Fruit fly (Drosophila melanogaster): Measurements from ENCODE around the gene Pop1.

Gene Pop1

dm6 chrX:5638588-5638987 is 16.1 kb downstream of the Pop1 start:
- TF ChIP-seq CG11456 (GFP tag; IDR thresholded peaks at IDR 0.05), result peak; percentile 73
- no peak for TF ChIP-seq CG8478 (optimal IDR thresholded peaks at IDR 0.05)
- no peak for TF ChIP-seq MESR4 (GFP tag; optimal IDR thresholded peaks at IDR 0.05)
- peak; percentile 29 for TF ChIP-seq CG30431 (GFP tag; optimal IDR thresholded peaks at IDR 0.05)
- peak; percentile 56 for TF ChIP-seq CG13424 (tag; optimal IDR thresholded peaks at IDR 0.05)
- no peak for TF ChIP-seq fru (optimal IDR thresholded peaks at IDR 0.05)
- no peak for TF ChIP-seq CG17612 (GFP tag; IDR thresholded peaks at IDR 0.05)
- TF ChIP-seq CG11723 (GFP tag; optimal IDR thresholded peaks at IDR 0.05), result no peak
- peak; percentile 47 for TF ChIP-seq sens (GFP tag)
- no peak for TF ChIP-seq amos (GFP tag; IDR thresholded peaks at IDR 0.05; ENCODE audit: partially characterized antibody)
- no peak for TF ChIP-seq CG1832 (GFP tag; optimal IDR thresholded peaks at IDR 0.05)
- TF ChIP-seq CG9727 (GFP tag; optimal IDR thresholded peaks at IDR 0.05), result peak; percentile 42
- TF ChIP-seq ttk (GFP tag; IDR thresholded peaks at IDR 0.05), result peak; percentile 59
- TF ChIP-seq CG4730 (GFP tag; IDR thresholded peaks at IDR 0.05), result peak; percentile 40; the same call in 1 of the 2 replicates
- no peak for TF ChIP-seq CG17912 (GFP tag; optimal IDR thresholded peaks at IDR 0.05)
- TF ChIP-seq NFAT (GFP tag; IDR thresholded peaks at IDR 0.05), result 0 out of 2 replicates have a peak, but pooled peaks have one; percentile 19
- no peak for TF ChIP-seq odd (GFP tag; optimal IDR thresholded peaks at IDR 0.05)
- no peak for TF ChIP-seq wek (GFP tag; optimal IDR thresholded peaks at IDR 0.05)
- no peak for TF ChIP-seq zen (tag; optimal IDR thresholded peaks at IDR 0.05)
- TF ChIP-seq tll (GFP tag; optimal IDR thresholded peaks at IDR 0.05), result no peak
- TF ChIP-seq TFAM (GFP tag; optimal IDR thresholded peaks at IDR 0.05), result no peak
- TF ChIP-seq Lpt (GFP tag; optimal IDR thresholded peaks at IDR 0.05), result no peak
- TF ChIP-seq Hr3 (GFP tag; optimal IDR thresholded peaks at IDR 0.05), result peak; percentile 4
- TF ChIP-seq gem (tag; optimal IDR thresholded peaks at IDR 0.05), result peak; percentile 73
- peak; percentile 55 for TF ChIP-seq crol (GFP tag; IDR thresholded peaks at IDR 0.05)
- TF ChIP-seq CG3726 (GFP tag; IDR thresholded peaks at IDR 0.05), result 0 out of 3 replicates have a peak, but pooled peaks have one; percentile 21
- no peak for TF ChIP-seq Tbp (GFP tag; optimal IDR thresholded peaks at IDR 0.05)
- no peak for TF ChIP-seq Sin3A (optimal IDR thresholded peaks at IDR 0.05)
- no peak for TF ChIP-seq Ets97D (GFP tag; optimal IDR thresholded peaks at IDR 0.05)
- TF ChIP-seq tgo (GFP tag; IDR thresholded peaks at IDR 0.05), result peak; percentile 48
- TF ChIP-seq CG7745 (tag; optimal IDR thresholded peaks at IDR 0.05), result no peak
- TF ChIP-seq Hmx (GFP tag; optimal IDR thresholded peaks at IDR 0.05), result no peak
- TF ChIP-seq NfI (GFP tag; optimal IDR thresholded peaks at IDR 0.05), result peak; percentile 53
- TF ChIP-seq D19B (GFP tag; optimal IDR thresholded peaks at IDR 0.05), result no peak
- TF ChIP-seq jing (GFP tag; optimal IDR thresholded peaks at IDR 0.05), result peak; percentile 24
- TF ChIP-seq CG10267 (tag; optimal IDR thresholded peaks at IDR 0.05), result peak; percentile 8
- TF ChIP-seq CG12659 (GFP tag; optimal IDR thresholded peaks at IDR 0.05), result peak; percentile 35
- no peak for TF ChIP-seq CG2202 (tag; optimal IDR thresholded peaks at IDR 0.05)
- peak; percentile 28 for TF ChIP-seq CG18262 (tag; optimal IDR thresholded peaks at IDR 0.05)
- TF ChIP-seq CG10147 (GFP tag; optimal IDR thresholded peaks at IDR 0.05), result peak; percentile 28
- peak; percentile 51 for TF ChIP-seq B-H2 (GFP tag; optimal IDR thresholded peaks at IDR 0.05)
- no peak for TF ChIP-seq gsb (GFP tag; IDR thresholded peaks at IDR 0.05)
- peak; percentile 67 for TF ChIP-seq lmd (GFP tag; IDR thresholded peaks at IDR 0.05)
- peak; percentile 46 for TF ChIP-seq Fer3 (tag; optimal IDR thresholded peaks at IDR 0.05)
- TF ChIP-seq unc-4 (GFP tag; IDR thresholded peaks at IDR 0.05; ENCODE audit: partially characterized antibody), result no peak
- TF ChIP-seq dpn (GFP tag; optimal IDR thresholded peaks at IDR 0.05), result peak; percentile 25 to 27
- peak; percentile 50; the same call in 1 of the 2 replicates for TF ChIP-seq CG1024 (GFP tag; IDR thresholded peaks at IDR 0.05)
- TF ChIP-seq CG7556 (GFP tag; optimal IDR thresholded peaks at IDR 0.05), result peak; percentile 63
- peak; percentile 53; the same call in 1 of the 2 replicates for TF ChIP-seq Ada2b (GFP tag; IDR thresholded peaks at IDR 0.05)
- peak; percentile 40 for TF ChIP-seq CG6654 (GFP tag; optimal IDR thresholded peaks at IDR 0.05)
- TF ChIP-seq gt (GFP tag; IDR thresholded peaks at IDR 0.05), result no peak
- no peak for TF ChIP-seq exex (tag; optimal IDR thresholded peaks at IDR 0.05)
